Worm (Caenorhabditis elegans) whole organism, L1 larva: ENCODE measurements around the gene scrm-8.

Experiments
- ceh-82 ChIP-seq, 3 experiments: fragments of 150-350 bp in 1 of 3; sonication (generic microtip) in 2 of 3; optimal IDR thresholded peaks; 2 replicates each; lab custom pipeline; 2014 to 2017; ENCODE audit warnings: missing biosample characterization in 3 of 3, missing genetic modification characterization in 3 of 3
- ceh-90 ChIP-seq: sonication (generic microtip); optimal IDR thresholded peaks from 2 replicates; lab custom pipeline; 2016; ENCODE audit warnings: missing genetic modification characterization, missing compliant biosample characterization
- zag-1 ChIP-seq: fragments of 150-350 bp; optimal IDR thresholded peaks from 2 replicates; lab custom pipeline; 2014; ENCODE audit warnings: missing biosample characterization, missing genetic modification characterization

- TF ChIP-seq zag-1 (tag; lab: Kevin White, UChicago): no peak
- no peak for TF ChIP-seq ceh-82 (tag; optimal IDR thresholded peaks at IDR 0.05; lab: Kevin White, UChicago)
- TF ChIP-seq ceh-90 (tag; lab: Kevin White, UChicago): no peak
Measured at ce11 chrIV:4176088-4176487, 11.6 kb downstream of the scrm-8 start, which contains the start of gene dnj-15.
